Worm (Caenorhabditis elegans): Measurements from ENCODE around the gene F58H1.3.

DNA sequence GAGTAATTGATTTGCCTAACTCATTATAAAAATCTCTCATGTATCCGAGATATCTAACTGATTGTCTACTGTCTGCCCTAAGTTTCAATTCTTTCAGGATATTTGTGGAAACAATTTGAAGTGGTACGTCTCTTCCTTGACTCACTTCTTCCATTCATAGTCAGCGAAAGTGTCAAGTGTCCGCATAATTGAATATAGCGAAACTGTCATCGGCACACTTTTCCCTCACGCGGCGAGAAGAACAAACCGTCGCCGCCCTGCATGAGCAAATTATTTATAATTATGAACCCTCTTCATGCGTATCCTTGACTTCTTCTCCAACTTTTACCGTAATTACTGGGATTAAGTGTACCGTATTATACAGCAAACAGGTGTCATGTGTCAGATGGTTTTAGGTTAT is 14.8 kb downstream of the F58H1.3 start:
- TF ChIP-seq xnd-1 (tag; optimal IDR thresholded peaks at IDR 0.05) (no peak), mes-4 (tag; optimal IDR thresholded peaks at IDR 0.05) (no peak), nfya-1 (tag; optimal IDR thresholded peaks at IDR 0.05; ENCODE audit: borderline replicate concordance, insufficient read depth) (no peak), B0035.1 (tag; optimal IDR thresholded peaks at IDR 0.05) (no peak), ZK185.1 (tag; optimal IDR thresholded peaks at IDR 0.05; ENCODE audit: poor library complexity, severe bottlenecking) (no peak)
